Worm (Caenorhabditis elegans) whole organism, young adult: ENCODE measurements around the gene C14B9.10.

Experiments
- cebp-2 ChIP-seq: fragments of 200-800 bp; sonication (Bioruptor generic); IDR thresholded peaks from 2 replicates; pipeline ENCODE4 v1.3.6; 2022; ENCODE audit warnings: missing genetic modification characterization, missing compliant biosample characterization
- ceh-79 ChIP-seq: sonication (generic microtip); optimal IDR thresholded peaks from 2 replicates; lab custom pipeline; 2017; ENCODE audit warnings: mild to moderate bottlenecking, missing genetic modification characterization, missing compliant biosample characterization
- dox-1 ChIP-seq: fragments of 200-800 bp; sonication (Bioruptor generic); IDR thresholded peaks from 2 replicates; pipeline ENCODE4 v1.3.6; 2022; ENCODE audit warnings: missing genetic modification reagents, missing genetic modification characterization, missing compliant biosample characterization
- lag-1 ChIP-seq: fragments of 200-800 bp; sonication (Bioruptor generic); IDR thresholded peaks from 2 replicates; pipeline ENCODE4 v1.3.6; 2022; ENCODE audit warnings: missing genetic modification reagents, missing genetic modification characterization, missing compliant biosample characterization

DNA sequence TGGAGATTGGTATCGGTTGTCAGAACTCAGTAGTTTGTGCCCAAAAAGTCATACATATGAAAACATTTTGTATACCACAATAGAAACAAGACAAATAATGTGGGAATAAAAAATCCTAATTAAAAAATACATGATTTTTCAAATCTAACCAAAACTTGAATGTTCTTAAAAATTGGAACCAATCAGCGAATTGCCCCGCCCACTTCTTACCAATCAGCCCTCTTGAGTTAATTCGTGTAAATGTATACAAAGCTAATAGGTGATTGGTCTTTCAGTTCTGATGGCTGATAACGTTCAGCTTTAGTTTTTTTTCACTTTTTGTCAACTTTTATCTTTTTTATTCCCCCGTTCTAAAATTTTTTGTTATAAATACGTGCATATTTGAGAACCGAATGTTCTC, 44.6 kb downstream of the C14B9.10 start:
- TF ChIP-seq cebp-2 (no peak), dox-1 (GFP tag; lab: Robert Waterston, UW) (no peak), lag-1 (GFP tag; lab: Robert Waterston, UW) (no peak), ceh-79 (tag; lab: Kevin White, UChicago) (no peak)
